Worm (Caenorhabditis elegans) whole organism, L3 larva: ENCODE measurements around the gene Y105C5B.18.

Source experiments
- ama-1 ChIP-seq: fragments of 150-350 bp; optimal IDR thresholded peaks from 2 replicates; lab custom pipeline; 2018
- jun-1 ChIP-seq: fragments of 150-350 bp; optimal IDR thresholded peaks from 2 replicates; lab custom pipeline; 2014; ENCODE audit warnings: missing biosample characterization, missing genetic modification reagents, missing genetic modification characterization
- lin-39 ChIP-seq: fragments of 150-350 bp; optimal IDR thresholded peaks from 2 replicates; lab custom pipeline; 2018; ENCODE audit warnings: missing biosample characterization, missing genetic modification reagents, missing genetic modification characterization
- nhr-237 ChIP-seq: fragments of 150-350 bp; optimal IDR thresholded peaks from 2 replicates; lab custom pipeline; 2014; ENCODE audit warnings: missing biosample characterization, missing genetic modification characterization
- nhr-25 ChIP-seq: sonication (generic microtip); optimal IDR thresholded peaks from 2 replicates; lab custom pipeline; 2017; ENCODE audit warnings: missing biosample characterization, missing genetic modification characterization
- nhr-67 ChIP-seq: fragments of 150-350 bp; optimal IDR thresholded peaks from 2 replicates; lab custom pipeline; 2014; ENCODE audit warnings: missing biosample characterization, missing genetic modification characterization
- snpc-4 ChIP-seq: fragments of 150-350 bp; optimal IDR thresholded peaks from 2 replicates; lab custom pipeline; 2014; ENCODE audit warnings: missing biosample characterization, missing genetic modification characterization

DNA sequence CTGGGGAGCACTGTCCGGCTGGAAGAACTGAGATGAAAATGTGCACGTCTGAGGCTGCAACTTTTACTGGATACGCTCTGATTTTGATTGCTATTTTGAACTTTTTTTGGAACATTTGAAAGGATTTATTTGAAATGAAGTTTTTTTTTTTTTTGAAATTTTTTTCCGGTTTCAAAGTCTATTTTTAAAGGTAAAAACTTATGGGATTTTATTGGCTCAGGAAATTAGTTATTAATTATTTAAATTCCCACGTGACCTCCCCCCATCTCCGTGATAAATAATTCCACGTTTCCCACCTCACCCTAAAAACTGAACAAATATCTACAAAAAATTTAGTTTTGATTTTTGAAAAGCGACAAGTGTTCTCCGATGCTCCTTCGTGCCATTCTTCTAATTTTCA lies at the start of gene Y105C5B.18:
- no peak for TF ChIP-seq ama-1 (lab: Kevin White, UChicago)
- TF ChIP-seq nhr-67 (tag; lab: Kevin White, UChicago), result no peak
- TF ChIP-seq lin-39 (tag; lab: Kevin White, UChicago), result no peak
- TF ChIP-seq jun-1 (tag; lab: Kevin White, UChicago), result no peak
- TF ChIP-seq snpc-4, result no peak
- no peak for TF ChIP-seq nhr-237
- TF ChIP-seq nhr-25 (tag; lab: Kevin White, UChicago), result no peak
